Fruit fly (Drosophila melanogaster) whole organism, embryonic: ENCODE data around the gene Syt4.
A peak's percentile ranks its signal among the peaks of the same experiment; 100 is the strongest.

Experiments
- Asciz ChIP-seq: fragments of 200-800 bp; sonication (Bioruptor generic); optimal IDR thresholded peaks from 2 replicates; lab custom pipeline; 2017; ENCODE audit warnings: missing biosample characterization, mild to moderate bottlenecking, missing genetic modification characterization, missing genetic modification reagents
- Awh ChIP-seq: fragments of 200-800 bp; sonication (Bioruptor generic); IDR thresholded peaks from 2 replicates; pipeline ENCODE4, ENCODE4 v1.3.6; 2022; ENCODE audit warnings: missing biosample characterization, missing genetic modification characterization
- Bdp1 ChIP-seq: fragments of 200-800 bp; sonication (Bioruptor generic); optimal IDR thresholded peaks from 3 replicates; lab custom pipeline; 2016; ENCODE audit warnings: missing biosample characterization, missing genetic modification characterization
- CG12219 ChIP-seq: fragments of 200-800 bp; sonication (Bioruptor generic); optimal IDR thresholded peaks from 3 replicates; lab custom pipeline; 2018; ENCODE audit warnings: missing biosample characterization, mild to moderate bottlenecking, missing genetic modification characterization
- CG12942 ChIP-seq: fragments of 200-800 bp; sonication (Bioruptor generic); optimal IDR thresholded peaks from 3 replicates; lab custom pipeline; 2016; ENCODE audit warnings: missing biosample characterization, missing genetic modification characterization
- CG14014 ChIP-seq: fragments of 200-800 bp; sonication (Bioruptor generic); IDR thresholded peaks from 2 replicates; pipeline ENCODE4 v1.3.6; 2022; ENCODE audit warnings: missing biosample characterization, missing genetic modification characterization
- CG14441 ChIP-seq: fragments of 200-800 bp; sonication (Bioruptor generic); IDR thresholded peaks from 2 replicates; pipeline ENCODE4 v1.3.6; 2022; ENCODE audit warnings: missing biosample characterization, missing genetic modification characterization
- CG15011 ChIP-seq: fragments of 200-800 bp; sonication (Bioruptor generic); optimal IDR thresholded peaks from 3 replicates; lab custom pipeline; 2018; ENCODE audit warnings: missing biosample characterization, mild to moderate bottlenecking, missing genetic modification characterization
- CG15073 ChIP-seq: fragments of 200-800 bp; sonication (Bioruptor generic); optimal IDR thresholded peaks from 2 replicates; lab custom pipeline; 2016; ENCODE audit warnings: missing biosample characterization, missing genetic modification characterization
- CG18011 ChIP-seq: fragments of 200-800 bp; sonication (Bioruptor generic); optimal IDR thresholded peaks from 2 replicates; lab custom pipeline; 2017; ENCODE audit warnings: missing biosample characterization, missing genetic modification characterization, mild to moderate bottlenecking, moderate library complexity, missing genotype
- CG2678 ChIP-seq: fragments of 200-800 bp; sonication (Bioruptor generic); optimal IDR thresholded peaks from 3 replicates; lab custom pipeline; 2019; ENCODE audit warnings: missing biosample characterization, mild to moderate bottlenecking, missing genetic modification characterization, moderate library complexity
- CG3847 ChIP-seq: fragments of 200-800 bp; sonication (Bioruptor generic); IDR thresholded peaks from 2 replicates; pipeline ENCODE4 v1.3.6; 2022; ENCODE audit warnings: missing biosample characterization, missing genetic modification characterization
- CG7556 ChIP-seq: fragments of 200-800 bp; sonication (Bioruptor generic); optimal IDR thresholded peaks from 2 replicates; lab custom pipeline; 2017; ENCODE audit warnings: missing biosample characterization, mild to moderate bottlenecking, missing genetic modification characterization
- CG9437 ChIP-seq: fragments of 200-800 bp; sonication (Bioruptor generic); optimal IDR thresholded peaks from 2 replicates; lab custom pipeline; 2018; ENCODE audit warnings: missing biosample characterization, mild to moderate bottlenecking, missing genetic modification characterization
- CG9817 ChIP-seq: fragments of 200-800 bp; sonication (Bioruptor generic); optimal IDR thresholded peaks from 2 replicates; lab custom pipeline; 2018; ENCODE audit warnings: missing biosample characterization, mild to moderate bottlenecking, missing genetic modification characterization, moderate library complexity
- D ChIP-seq, 2 experiments: fragments of 200-800 bp in 1 of 2; fragments of >200 bp in 1 of 2; sonication (Bioruptor generic) in 1 of 2; optimal IDR thresholded peaks; 2 replicates in 1 of 2; 3 replicates in 1 of 2; lab custom pipeline; 2017; ENCODE audit warnings: mild to moderate bottlenecking in 1 of 2, missing biosample characterization in 1 of 2, missing genetic modification characterization in 1 of 2, missing genetic modification reagents in 1 of 2
- Dp ChIP-seq: fragments of 200-800 bp; sonication (Bioruptor generic); optimal IDR thresholded peaks from 2 replicates; lab custom pipeline; 2018; ENCODE audit warnings: missing biosample characterization, mild to moderate bottlenecking, missing genetic modification characterization, moderate library complexity
- E2f2 ChIP-seq: fragments of 200-800 bp; sonication (Bioruptor generic); IDR thresholded peaks from 2 replicates; pipeline ENCODE4 v1.3.6; 2022; ENCODE audit warnings: missing biosample characterization, missing genetic modification characterization
- Ets97D ChIP-seq: fragments of 200-800 bp; sonication (Bioruptor generic); optimal IDR thresholded peaks from 3 replicates; lab custom pipeline; 2016; ENCODE audit warnings: missing biosample characterization, missing genetic modification characterization
- Fer1 ChIP-seq: fragments of 200-800 bp; sonication (Bioruptor generic); optimal IDR thresholded peaks from 2 replicates; lab custom pipeline; 2017; ENCODE audit warnings: missing biosample characterization, mild to moderate bottlenecking, missing genetic modification characterization
- HLH3B ChIP-seq: fragments of 200-800 bp; sonication (Bioruptor generic); IDR thresholded peaks from 2 replicates; pipeline ENCODE4 v1.3.6; 2022; ENCODE audit warnings: missing biosample characterization, missing genetic modification characterization
- Hr78 ChIP-seq, 2 experiments: fragments of 200-800 bp in 1 of 2; fragments of >200 bp in 1 of 2; sonication (Bioruptor generic) in 1 of 2; optimal IDR thresholded peaks; 2 replicates each; lab custom pipeline; 2017 to 2019; ENCODE audit warnings: missing biosample characterization in 2 of 2, missing genetic modification characterization in 2 of 2, mild to moderate bottlenecking in 1 of 2, moderate library complexity in 1 of 2
- Jarid2 ChIP-seq: fragments of 200-800 bp; sonication (Bioruptor generic); optimal IDR thresholded peaks from 3 replicates; lab custom pipeline; 2017; ENCODE audit warnings: mild to moderate bottlenecking, missing biosample characterization, missing genetic modification reagents, missing genetic modification characterization
- MESR4 ChIP-seq: fragments of 200-800 bp; sonication (Bioruptor generic); optimal IDR thresholded peaks from 2 replicates; lab custom pipeline; 2018; ENCODE audit warnings: missing biosample characterization, mild to moderate bottlenecking, missing genetic modification characterization, moderate library complexity
- Mes4 ChIP-seq: fragments of 200-800 bp; sonication (Bioruptor generic); optimal IDR thresholded peaks from 2 replicates; lab custom pipeline; 2016; ENCODE audit warnings: missing biosample characterization, missing genetic modification characterization
- Oaz ChIP-seq: fragments of 200-800 bp; sonication (Bioruptor generic); IDR thresholded peaks from 2 replicates; pipeline ENCODE4 v1.3.6; 2022; ENCODE audit warnings: missing biosample characterization, missing genetic modification characterization
- Sry-β ChIP-seq: fragments of 200-800 bp; sonication (Bioruptor generic); optimal IDR thresholded peaks from 2 replicates; lab custom pipeline; 2018; ENCODE audit warnings: missing biosample characterization, mild to moderate bottlenecking, missing genetic modification characterization, moderate library complexity
- Tbp ChIP-seq: fragments of >200 bp; optimal IDR thresholded peaks from 2 replicates; lab custom pipeline; 2018; ENCODE audit warnings: missing biosample characterization, missing genetic modification characterization
- YL-1 ChIP-seq: fragments of 200-800 bp; sonication (Bioruptor generic); optimal IDR thresholded peaks from 3 replicates; lab custom pipeline; 2017; ENCODE audit warnings: missing biosample characterization, mild to moderate bottlenecking, missing genetic modification characterization
- bab2 ChIP-seq: fragments of 200-800 bp; sonication (Bioruptor generic); optimal IDR thresholded peaks from 2 replicates; lab custom pipeline; 2016; ENCODE audit warnings: missing biosample characterization, missing genetic modification characterization
- bigmax ChIP-seq: fragments of 200-800 bp; sonication (Bioruptor generic); optimal IDR thresholded peaks from 2 replicates; lab custom pipeline; 2018; ENCODE audit warnings: missing biosample characterization, mild to moderate bottlenecking, missing genetic modification characterization
- ci ChIP-seq: fragments of 200-800 bp; sonication (Bioruptor generic); IDR thresholded peaks from 3 replicates; pipeline ENCODE4 v1.3.6; 2022; ENCODE audit warnings: missing biosample characterization, missing genetic modification characterization
- ewg ChIP-seq: fragments of 200-800 bp; sonication (Bioruptor generic); optimal IDR thresholded peaks from 3 replicates; lab custom pipeline; 2017; ENCODE audit warnings: mild to moderate bottlenecking, missing biosample characterization, missing genetic modification reagents, missing genetic modification characterization
- kay ChIP-seq: fragments of 200-800 bp; sonication (Bioruptor generic); optimal IDR thresholded peaks from 2 replicates; lab custom pipeline; 2016; ENCODE audit warnings: missing biosample characterization, missing genetic modification characterization
- kni ChIP-seq: fragments of 200-800 bp; sonication (Bioruptor generic); optimal IDR thresholded peaks from 3 replicates; lab custom pipeline; 2017; ENCODE audit warnings: mild to moderate bottlenecking, missing biosample characterization, missing genetic modification reagents, missing genetic modification characterization
- luna ChIP-seq: fragments of 200-800 bp; sonication (Bioruptor generic); optimal IDR thresholded peaks from 2 replicates; lab custom pipeline; 2016; ENCODE audit warnings: missing biosample characterization, missing genetic modification characterization
- mirr ChIP-seq: fragments of 200-800 bp; sonication (Bioruptor generic); optimal IDR thresholded peaks from 3 replicates; lab custom pipeline; 2018; ENCODE audit warnings: missing biosample characterization, mild to moderate bottlenecking, missing genetic modification characterization
- nom ChIP-seq: fragments of 200-800 bp; sonication (Bioruptor generic); optimal IDR thresholded peaks from 2 replicates; lab custom pipeline; 2017; ENCODE audit warnings: missing biosample characterization, missing genetic modification characterization, mild to moderate bottlenecking, moderate library complexity, missing genetic modification reagents
- onecut ChIP-seq: fragments of 200-800 bp; sonication (Bioruptor generic); IDR thresholded peaks from 2 replicates; pipeline ENCODE4 v1.3.6; 2022; ENCODE audit warnings: missing biosample characterization, missing genetic modification characterization
- pita ChIP-seq: fragments of 200-800 bp; sonication (Bioruptor generic); optimal IDR thresholded peaks from 2 replicates; lab custom pipeline; 2017; ENCODE audit warnings: missing biosample characterization, mild to moderate bottlenecking, missing genetic modification characterization
- pum ChIP-seq: fragments of 200-800 bp; sonication (Bioruptor generic); optimal IDR thresholded peaks from 2 replicates; lab custom pipeline; 2016; ENCODE audit warnings: missing biosample characterization, missing genetic modification characterization
- pzg ChIP-seq: fragments of 200-800 bp; sonication (Bioruptor generic); optimal IDR thresholded peaks from 3 replicates; lab custom pipeline; 2018; ENCODE audit warnings: missing biosample characterization, mild to moderate bottlenecking, missing genetic modification characterization, moderate library complexity
- scrt ChIP-seq: fragments of 200-800 bp; sonication (Bioruptor generic); optimal IDR thresholded peaks from 2 replicates; lab custom pipeline; 2018; ENCODE audit warnings: missing biosample characterization, mild to moderate bottlenecking, missing genetic modification characterization, moderate library complexity
- sens ChIP-seq: fragments of 200-800 bp; sonication (Bioruptor generic); peaks from one replicate; lab custom pipeline; 2016; ENCODE audit warnings: missing biosample characterization, missing genetic modification characterization
- seq ChIP-seq: fragments of 200-800 bp; sonication (Bioruptor generic); IDR thresholded peaks from 2 replicates; pipeline ENCODE4 v1.3.6; 2022; ENCODE audit warnings: missing biosample characterization, missing genetic modification characterization
- sr ChIP-seq: fragments of 200-800 bp; sonication (Bioruptor generic); IDR thresholded peaks from 3 replicates; pipeline ENCODE4 v1.3.6; 2022; ENCODE audit warnings: missing biosample characterization, missing genetic modification characterization
- ssp ChIP-seq: fragments of 200-800 bp; sonication (Bioruptor generic); IDR thresholded peaks from 2 replicates; pipeline ENCODE4 v1.3.6; 2022; ENCODE audit warnings: missing biosample characterization, missing genetic modification characterization
- stc ChIP-seq: fragments of 200-800 bp; sonication (Bioruptor generic); IDR thresholded peaks from 2 replicates; pipeline ENCODE4 v1.3.6; 2022; ENCODE audit warnings: missing biosample characterization, missing genetic modification characterization
- z ChIP-seq: fragments of 200-800 bp; sonication (Bioruptor generic); IDR thresholded peaks from 3 replicates; pipeline ENCODE4 v1.3.6; 2022; ENCODE audit warnings: missing biosample characterization, missing genetic modification characterization

The Syt4 gene

DNA sequence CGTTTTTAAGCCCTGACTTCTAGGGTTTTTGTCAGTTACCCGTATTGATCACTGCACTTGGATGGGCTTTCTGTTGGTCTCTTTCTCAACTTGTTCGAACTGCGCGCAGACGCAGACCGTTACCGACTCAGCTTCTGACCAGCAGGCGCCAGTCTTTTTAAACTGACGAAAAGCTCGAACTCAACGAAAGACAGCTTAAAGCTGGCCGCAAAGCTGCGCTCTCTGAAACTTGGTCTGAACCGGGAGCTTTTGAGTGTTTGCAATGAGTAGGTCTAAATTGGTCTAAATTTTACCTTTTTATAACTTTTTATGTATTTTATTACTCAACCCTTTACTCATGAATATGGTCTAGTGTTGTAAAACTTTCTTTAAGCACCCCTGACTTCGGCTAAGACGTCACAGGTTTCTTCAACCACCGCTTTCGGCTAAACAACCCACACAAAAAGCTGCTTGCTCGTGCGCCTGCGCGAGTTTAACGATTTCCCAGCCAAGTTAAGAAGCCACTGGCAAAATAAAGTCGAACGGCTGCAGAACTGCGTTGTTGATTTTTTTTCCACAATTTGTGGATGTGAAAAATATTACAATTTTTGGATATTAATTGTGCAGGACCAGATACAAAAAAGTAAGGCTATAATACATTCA lies at the start of gene Syt4, which contains the start of gene Gld:
Gene Syt4, plus strand, starts transcription at position 499 of the 642 bp plus-strand sequence.
Gene Gld, minus strand, starts transcription at position 137 of the 642 bp plus-strand sequence.
- TF ChIP-seq luna (GFP tag; lab: Kevin White, UChicago) (no peak), ewg (GFP tag; lab: Kevin White, UChicago) (peak; percentile 91), Ets97D (GFP tag; lab: Kevin White, UChicago) (no peak), CG12219 (GFP tag; lab: Kevin White, UChicago) (no peak), HLH3B (GFP tag; lab: Robert Waterston, UW) (no peak), onecut (GFP tag; lab: Robert Waterston, UW) (peak; percentile 96), Sry-β (GFP tag; lab: Kevin White, UChicago) (no peak), Awh (no peak), CG12942 (GFP tag; lab: Kevin White, UChicago) (no peak), Tbp (GFP tag; lab: Kevin White, UChicago) (no peak), bigmax (GFP tag; lab: Kevin White, UChicago) (no peak), MESR4 (no peak), seq (0 out of 2 replicates have a peak, but pooled peaks have one; percentile 26), CG14014 (GFP tag; lab: Robert Waterston, UW) (no peak), Oaz (GFP tag; lab: Robert Waterston, UW) (no peak), kni (GFP tag; lab: Kevin White, UChicago) (no peak), CG18011 (GFP tag; lab: Kevin White, UChicago) (peak; percentile 95), CG7556 (GFP tag; lab: Kevin White, UChicago) (no peak), z (GFP tag; lab: Robert Waterston, UW) (peak; percentile 59; the same call in 1 of the 3 replicates), nom (GFP tag; lab: Kevin White, UChicago) (no peak), CG3847 (no peak), ci (0 out of 3 replicates have a peak, but pooled peaks have one; percentile 49), Dp (GFP tag; lab: Kevin White, UChicago) (peak; percentile 43), sens (GFP tag; lab: Kevin White, UChicago) (peak; percentile 20), kay (GFP tag; lab: Kevin White, UChicago) (no peak), E2f2 (peak; percentile 55), scrt (GFP tag; lab: Kevin White, UChicago) (peak; percentile 27), pzg (GFP tag; lab: Kevin White, UChicago) (peak; percentile 19), Jarid2 (GFP tag; lab: Kevin White, UChicago) (peak; percentile 12), CG9437 (GFP tag; lab: Kevin White, UChicago) (no peak)

dm6 chr3R:7216924-7217529 lies 48.8 kb upstream of the Syt4 start, which contains the start of gene CG14606:
TSS of gene CG14606 (minus strand) at chr3R:7217083.
- TF ChIP-seq CG9437 (GFP tag; lab: Kevin White, UChicago) (no peak), pita (GFP tag; lab: Kevin White, UChicago) (no peak), YL-1 (GFP tag; lab: Kevin White, UChicago) (no peak), E2f2 (no peak), CG14441 (GFP tag; lab: Robert Waterston, UW) (no peak), sr (GFP tag; lab: Robert Waterston, UW) (no peak), mirr (GFP tag; lab: Kevin White, UChicago) (peak; percentile 37), D (optimal IDR thresholded peaks at IDR 0.05; lab: Kevin White, UChicago) (no peak), D (GFP tag; optimal IDR thresholded peaks at IDR 0.05; lab: Kevin White, UChicago) (no peak), Asciz (GFP tag; lab: Kevin White, UChicago) (no peak), CG15073 (GFP tag; lab: Kevin White, UChicago) (no peak), Bdp1 (GFP tag; lab: Kevin White, UChicago) (no peak), Mes4 (GFP tag; lab: Kevin White, UChicago) (no peak), CG2678 (tag; lab: Kevin White, UChicago) (peak; percentile 57), Hr78 (GFP tag; optimal IDR thresholded peaks at IDR 0.05; lab: Kevin White, UChicago) (no peak), ssp (no peak), CG15011 (GFP tag; lab: Kevin White, UChicago) (no peak), bab2 (no peak), CG9817 (peak; percentile 18), Fer1 (GFP tag; lab: Kevin White, UChicago) (no peak), pum (GFP tag; lab: Kevin White, UChicago) (no peak), stc (GFP tag; lab: Robert Waterston, UW) (no peak)
